Worm (Caenorhabditis elegans) whole organism, L4 larva: ENCODE results near the gene sdz-28.

Experiments
- F10B5.3 ChIP-seq: sonication (generic microtip); optimal IDR thresholded peaks from 2 replicates; lab custom pipeline; 2016; ENCODE audit warnings: mild to moderate bottlenecking, missing genetic modification characterization, missing compliant biosample characterization
- F49E8.2 ChIP-seq: sonication (generic microtip); optimal IDR thresholded peaks from 2 replicates; lab custom pipeline; 2016; ENCODE audit warnings: missing compliant biosample characterization, mild to moderate bottlenecking, missing genetic modification characterization, borderline replicate concordance
- Y105C5A.15 ChIP-seq: fragments of 200-800 bp; sonication (Bioruptor generic); IDR thresholded peaks from 2 replicates; pipeline ENCODE4 v1.3.6; 2022; ENCODE audit warnings: missing genetic modification characterization, missing compliant biosample characterization
- Y5F2A.4 ChIP-seq: fragments of 200-800 bp; sonication (Bioruptor generic); optimal IDR thresholded peaks from 2 replicates; lab custom pipeline; 2018; ENCODE audit warnings: mild to moderate bottlenecking, missing genetic modification characterization, missing compliant biosample characterization
- aha-1 ChIP-seq: fragments of 150-350 bp; peaks from one replicate; lab custom pipeline; 2014; ENCODE audit warnings: missing biosample characterization, missing genetic modification characterization
- ceh-32 ChIP-seq: sonication (generic microtip); optimal IDR thresholded peaks from 2 replicates; lab custom pipeline; 2016; ENCODE audit warnings: mild to moderate bottlenecking, missing genetic modification characterization, missing compliant biosample characterization; ENCODE audit not compliant: poor library complexity
- ces-1 ChIP-seq: fragments of 150-350 bp; sonication (generic microtip); optimal IDR thresholded peaks from 4 replicates; lab custom pipeline; 2014; ENCODE audit warnings: missing biosample characterization, missing genetic modification reagents, missing genetic modification characterization
- daf-12 ChIP-seq: fragments of 150-350 bp; optimal IDR thresholded peaks from 2 replicates; lab custom pipeline; 2014; ENCODE audit warnings: missing biosample characterization, missing genetic modification reagents, missing genetic modification characterization
- dmd-8 ChIP-seq: fragments of 200-800 bp; sonication (Bioruptor generic); IDR thresholded peaks from 2 replicates; pipeline ENCODE4 v1.3.6; 2022; ENCODE audit warnings: missing genetic modification characterization, missing compliant biosample characterization
- dpl-1 ChIP-seq: fragments of 150-350 bp; optimal IDR thresholded peaks from 2 replicates; lab custom pipeline; 2014; ENCODE audit warnings: missing biosample characterization, missing genetic modification reagents, missing genetic modification characterization
- egl-43 ChIP-seq: fragments of 200-800 bp; sonication (Bioruptor generic); IDR thresholded peaks from 2 replicates; pipeline ENCODE4 v1.3.6; 2022; ENCODE audit warnings: missing genetic modification reagents, missing genetic modification characterization, missing compliant biosample characterization
- fos-1 ChIP-seq: fragments of 150-350 bp; optimal IDR thresholded peaks from 2 replicates; lab custom pipeline; 2014; ENCODE audit warnings: missing biosample characterization, missing genetic modification characterization
- hlh-11 ChIP-seq: fragments of 200-800 bp; sonication (Bioruptor generic); optimal IDR thresholded peaks from 2 replicates; lab custom pipeline; 2018; ENCODE audit warnings: mild to moderate bottlenecking, missing genetic modification characterization, missing compliant biosample characterization
- hlh-30 ChIP-seq: sonication (generic microtip); optimal IDR thresholded peaks from 2 replicates; lab custom pipeline; 2017; ENCODE audit warnings: antibody characterized with exemption, mild to moderate bottlenecking, missing genetic modification characterization, missing compliant biosample characterization; ENCODE audit not compliant: insufficient read depth
- lim-7 ChIP-seq: fragments of 200-800 bp; sonication (Bioruptor generic); IDR thresholded peaks from 2 replicates; pipeline ENCODE4 v1.3.6; 2022; ENCODE audit warnings: missing genetic modification characterization, missing compliant biosample characterization
- lin-13 ChIP-seq: fragments of 150-350 bp; optimal IDR thresholded peaks from 2 replicates; lab custom pipeline; 2014; ENCODE audit warnings: missing biosample characterization, missing genetic modification reagents, missing genetic modification characterization
- lin-15B ChIP-seq: fragments of 150-350 bp; sonication (generic microtip); optimal IDR thresholded peaks from 3 replicates; lab custom pipeline; 2014; ENCODE audit warnings: missing biosample characterization, missing genetic modification characterization
- lin-29 ChIP-seq: fragments of 200-800 bp; sonication (Bioruptor generic); IDR thresholded peaks from 2 replicates; pipeline ENCODE4 v1.3.6; 2022; ENCODE audit warnings: missing genetic modification reagents, missing genetic modification characterization, missing compliant biosample characterization
- lin-38 ChIP-seq: fragments of 200-800 bp; sonication (Bioruptor generic); IDR thresholded peaks from 2 replicates; pipeline ENCODE4 v1.3.6; 2022; ENCODE audit warnings: missing genetic modification reagents, missing genetic modification characterization, missing compliant biosample characterization
- lin-39 ChIP-seq: fragments of 150-350 bp; optimal IDR thresholded peaks from 2 replicates; lab custom pipeline; 2014; ENCODE audit warnings: missing biosample characterization, missing genetic modification reagents, missing genetic modification characterization
- lsy-2 ChIP-seq, 2 experiments: fragments of 150-350 bp in 1 of 2; sonication (generic microtip) in 1 of 2; optimal IDR thresholded peaks; 2 replicates each; lab custom pipeline; 2014 to 2017; ENCODE audit warnings: missing biosample characterization in 2 of 2, missing genetic modification characterization in 2 of 2
- nhr-102 ChIP-seq: sonication (generic microtip); optimal IDR thresholded peaks from 2 replicates; lab custom pipeline; 2016; ENCODE audit warnings: mild to moderate bottlenecking, missing genetic modification characterization, moderate library complexity, missing compliant biosample characterization
- nhr-48 ChIP-seq: sonication (generic microtip); optimal IDR thresholded peaks from 2 replicates; lab custom pipeline; 2016; ENCODE audit warnings: mild to moderate bottlenecking, missing genetic modification characterization, missing compliant biosample characterization
- nhr-77 ChIP-seq: fragments of 150-350 bp; optimal IDR thresholded peaks from 2 replicates; lab custom pipeline; 2014; ENCODE audit warnings: missing biosample characterization, missing genetic modification characterization
- php-3 ChIP-seq: fragments of 200-800 bp; sonication (Bioruptor generic); IDR thresholded peaks from 2 replicates; pipeline ENCODE4 v1.3.6; 2022; ENCODE audit warnings: missing genetic modification reagents, missing genetic modification characterization, missing compliant biosample characterization
- rbr-2 ChIP-seq: sonication (generic microtip); optimal IDR thresholded peaks from 2 replicates; lab custom pipeline; 2016; ENCODE audit warnings: missing genotype, missing genetic modification characterization, missing compliant biosample characterization
- sdz-12 ChIP-seq: fragments of 200-800 bp; sonication (Bioruptor generic); optimal IDR thresholded peaks from 2 replicates; lab custom pipeline; 2018; ENCODE audit warnings: mild to moderate bottlenecking, missing genetic modification characterization, missing compliant biosample characterization
- spr-3 ChIP-seq: fragments of 200-800 bp; sonication (Bioruptor generic); optimal IDR thresholded peaks from 2 replicates; lab custom pipeline; 2018; ENCODE audit warnings: mild to moderate bottlenecking, missing genetic modification characterization, missing compliant biosample characterization
- unc-62 ChIP-seq, 3 experiments: fragments of 150-350 bp in 1 of 3; sonication (generic microtip); optimal IDR thresholded peaks in 2 of 3; peaks in 1 of 3; 1 replicate in 1 of 3; 2 replicates in 2 of 3; lab custom pipeline; 2014 to 2017; ENCODE audit warnings: missing biosample characterization in 3 of 3, missing genetic modification characterization in 3 of 3, missing genetic modification reagents in 3 of 3, missing genotype in 1 of 3
- vab-7 ChIP-seq: fragments of 200-800 bp; sonication (Bioruptor generic); IDR thresholded peaks from 2 replicates; pipeline ENCODE4 v1.3.6; 2022; ENCODE audit warnings: missing genetic modification reagents, missing genetic modification characterization, missing compliant biosample characterization
- zfp-3 ChIP-seq: fragments of 200-800 bp; sonication (Bioruptor generic); conservative IDR thresholded peaks from 2 replicates; pipeline ENCODE4 v1.3.6; 2022; ENCODE audit warnings: missing genetic modification reagents, missing genetic modification characterization, missing compliant biosample characterization
- zip-11 ChIP-seq: fragments of 200-800 bp; sonication (Bioruptor generic); IDR thresholded peaks from 2 replicates; pipeline ENCODE4 v1.3.6; 2022; ENCODE audit warnings: missing genetic modification characterization, missing compliant biosample characterization
- zip-2 ChIP-seq: fragments of 150-350 bp; optimal IDR thresholded peaks from 2 replicates; lab custom pipeline; 2014; ENCODE audit warnings: missing biosample characterization, missing genetic modification characterization

The sdz-28 gene

ce11 chrII:2138901-2139300, 8.0 kb downstream of the sdz-28 start:
- TF ChIP-seq dpl-1 (GFP tag; lab: Kevin White, UChicago) (no peak), lin-29 (GFP tag; lab: Robert Waterston, UW) (no peak), zip-2 (no peak), nhr-77 (no peak), F49E8.2 (no peak), rbr-2 (tag; lab: Kevin White, UChicago) (no peak), egl-43 (GFP tag; lab: Robert Waterston, UW) (no peak), hlh-11 (tag; lab: Kevin White, UChicago) (no peak), lin-15B (tag; lab: Kevin White, UChicago) (no peak), lin-39 (tag; lab: Kevin White, UChicago) (no peak), ceh-32 (tag; lab: Kevin White, UChicago) (no peak)

DNA sequence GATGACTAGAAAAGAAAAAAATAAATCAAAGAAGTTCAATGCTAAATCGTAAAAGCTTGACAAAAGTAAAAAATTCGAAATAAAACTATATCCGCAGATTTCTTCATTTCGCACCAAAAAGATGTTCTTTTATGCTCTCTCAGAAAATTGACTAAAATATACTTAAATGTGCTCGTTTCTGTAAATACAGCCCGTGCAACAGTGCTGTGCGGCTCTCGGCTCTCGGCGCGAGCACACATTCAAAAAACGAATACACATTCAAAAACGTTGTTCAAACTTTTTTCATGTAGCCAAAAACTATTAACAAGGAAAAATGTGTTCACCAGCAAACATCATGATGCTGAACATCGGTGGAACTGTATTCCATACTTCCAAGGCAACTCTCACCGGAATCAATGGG, 9.9 kb downstream of the sdz-28 start, which contains the start of gene C40A11.3:
Gene C40A11.3 (plus strand): TSS at position 301 of the 400 bp plus-strand sequence.
- TF ChIP-seq aha-1 (tag; lab: Kevin White, UChicago) (no peak), dmd-8 (GFP tag; lab: Robert Waterston, UW) (no peak), fos-1 (tag; lab: Kevin White, UChicago) (no peak), unc-62 (GFP tag; optimal IDR thresholded peaks at IDR 0.05 in 1 of 2; lab: Kevin White, UChicago) (peak in 1 of 2 experiments; percentile 50), unc-62 (tag; optimal IDR thresholded peaks at IDR 0.05; lab: Kevin White, UChicago) (no peak), sdz-12 (GFP tag; lab: Kevin White, UChicago) (no peak)

- TF ChIP-seq Y105C5A.15 (GFP tag; lab: Robert Waterston, UW) (no peak), Y5F2A.4 (GFP tag; lab: Kevin White, UChicago) (no peak), vab-7 (GFP tag; lab: Robert Waterston, UW) (no peak), hlh-30 (tag; lab: Kevin White, UChicago) (no peak), ceh-32 (tag; lab: Kevin White, UChicago) (no peak), lin-38 (GFP tag; lab: Robert Waterston, UW) (no peak), zip-2 (no peak), nhr-102 (tag; lab: Kevin White, UChicago) (no peak), lin-13 (GFP tag; lab: Kevin White, UChicago) (no peak), zip-11 (no peak), nhr-48 (tag; lab: Kevin White, UChicago) (no peak), zfp-3 (no peak), ces-1 (GFP tag; lab: Kevin White, UChicago) (no peak), F10B5.3 (tag; lab: Kevin White, UChicago) (no peak), spr-3 (no peak)
Observed at ce11 chrII:2145566-2145965, 14.7 kb downstream of the sdz-28 start, which contains the start of gene C40A11.6. C40A11.6 (minus strand) TSS chrII:2145666.

- no peak for TF ChIP-seq lim-7 (GFP tag; lab: Robert Waterston, UW)
- peak in 1 of 2 experiments; percentile 52 for TF ChIP-seq unc-62 (GFP tag; optimal IDR thresholded peaks at IDR 0.05 in 1 of 2; lab: Kevin White, UChicago)
- TF ChIP-seq unc-62 (tag; optimal IDR thresholded peaks at IDR 0.05; lab: Kevin White, UChicago): no peak
Observed at ce11 chrII:2146900-2147375, 16.1 kb downstream of the sdz-28 start, which contains the start of gene C40A11.2. C40A11.2 (plus strand) TSS chrII:2146950.

DNA sequence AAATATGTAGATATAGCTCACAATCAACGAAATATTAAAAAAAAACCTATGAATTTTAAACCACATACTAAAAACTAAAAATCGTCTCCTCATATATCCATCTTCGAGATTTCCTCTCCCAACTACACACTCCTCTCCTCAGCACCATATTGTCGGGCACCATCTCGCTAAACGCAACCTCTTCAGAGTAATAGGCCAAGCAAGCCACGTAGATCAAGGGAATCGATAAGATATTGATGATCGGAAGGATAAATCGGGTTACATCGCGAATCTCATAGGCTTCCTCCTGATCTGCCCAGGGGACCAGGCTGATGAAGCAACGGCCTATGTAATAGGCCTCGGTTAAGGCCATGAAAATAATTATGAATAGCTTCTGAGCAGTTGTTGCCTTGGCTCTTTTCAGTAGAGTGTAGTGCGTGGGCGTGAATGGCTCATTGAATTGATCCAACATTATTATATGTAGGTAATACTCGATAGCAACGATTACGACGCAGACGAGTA, 19.7 kb downstream of the sdz-28 start, which contains the start of the genes C40A11.7 and C40A11.8:
Gene C40A11.7 (minus strand): TSS at position 101 of the 501 bp plus-strand sequence.
Gene C40A11.8 (minus strand): TSS at position 451 of the 501 bp plus-strand sequence.
- no peak for TF ChIP-seq daf-12
- TF ChIP-seq php-3 (GFP tag; lab: Robert Waterston, UW): no peak
- TF ChIP-seq aha-1 (tag; lab: Kevin White, UChicago): peak; percentile 42
- no peak for TF ChIP-seq lsy-2 (tag; optimal IDR thresholded peaks at IDR 0.05; lab: Kevin White, UChicago)
